Worm (Caenorhabditis elegans): ENCODE measurements around the gene clec-126.

- no peak for TF ChIP-seq blmp-1 (tag; optimal IDR thresholded peaks at IDR 0.05)
- TF ChIP-seq elt-1 (tag; optimal IDR thresholded peaks at IDR 0.05; ENCODE audit: borderline replicate concordance, insufficient read depth), result no peak
- no peak for TF ChIP-seq ztf-11 (tag; optimal IDR thresholded peaks at IDR 0.05)
- TF ChIP-seq ces-1 (GFP tag; optimal IDR thresholded peaks at IDR 0.05), result no peak
- no peak for TF ChIP-seq tbx-8 (GFP tag; optimal IDR thresholded peaks at IDR 0.05)
- TF ChIP-seq elt-3 (tag; optimal IDR thresholded peaks at IDR 0.05), result no peak
- TF ChIP-seq sptf-1 (tag; optimal IDR thresholded peaks at IDR 0.05), result no peak
- no peak for TF ChIP-seq unc-62 (GFP tag; optimal IDR thresholded peaks at IDR 0.05)
- TF ChIP-seq pha-4 (tag; optimal IDR thresholded peaks at IDR 0.05), result no peak
- no peak for TF ChIP-seq nhr-237 (tag; optimal IDR thresholded peaks at IDR 0.05)
- no peak for TF ChIP-seq unc-39 (tag; optimal IDR thresholded peaks at IDR 0.05)
- no peak for TF ChIP-seq lin-13 (tag; optimal IDR thresholded peaks at IDR 0.05)
- TF ChIP-seq nhr-2 (tag; optimal IDR thresholded peaks at IDR 0.05), result no peak
Measured at ce11 chrII:3557417-3557816, 38.1 kb downstream of the clec-126 start, which contains the start of gene lgc-45.

Measured in whole organism, mixed stage, embryonic.